Worm (Caenorhabditis elegans): ENCODE data around the gene srg-40.

srg-40 gene

DNA sequence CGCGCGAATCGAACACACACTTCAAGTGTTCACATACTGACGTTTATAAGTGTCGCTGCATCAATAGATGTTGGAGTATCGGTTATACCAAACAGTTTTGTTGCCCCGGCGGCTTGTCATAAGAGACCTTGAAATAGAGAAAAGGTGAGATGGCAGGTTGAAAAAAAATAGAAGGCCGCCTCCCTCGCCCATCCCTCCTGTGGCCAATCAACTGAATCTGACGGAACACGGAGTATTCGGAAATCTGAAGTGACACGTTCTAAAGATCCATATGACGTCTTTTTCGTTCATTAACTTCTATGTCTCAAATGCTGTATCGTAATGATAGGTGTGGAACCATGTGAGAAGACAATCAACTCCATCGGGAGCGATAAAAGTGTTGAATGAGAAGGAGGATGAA lies 35.1 kb upstream of the srg-40 start:
- TF ChIP-seq egl-27 (tag; optimal IDR thresholded peaks at IDR 0.05) (no peak), skn-1 (tag; optimal IDR thresholded peaks at IDR 0.05) (no peak), ZK546.5 (tag; optimal IDR thresholded peaks at IDR 0.05) (no peak), egl-5 (tag; optimal IDR thresholded peaks at IDR 0.05) (no peak), nhr-23 (tag; optimal IDR thresholded peaks at IDR 0.05) (no peak), nfya-1 (tag; optimal IDR thresholded peaks at IDR 0.05; ENCODE audit: insufficient read depth) (no peak), ama-1 (optimal IDR thresholded peaks at IDR 0.05) (no peak), jun-1 (tag; optimal IDR thresholded peaks at IDR 0.05) (no peak), ceh-28 (tag; optimal IDR thresholded peaks at IDR 0.05) (no peak), ceh-16 (tag; optimal IDR thresholded peaks at IDR 0.05) (no peak), ceh-82 (tag; optimal IDR thresholded peaks at IDR 0.05) (no peak), fos-1 (tag; optimal IDR thresholded peaks at IDR 0.05) (no peak), lin-15B (tag; optimal IDR thresholded peaks at IDR 0.05) (no peak), nhr-25 (tag; optimal IDR thresholded peaks at IDR 0.05) (peak; percentile 36), tbx-2 (tag; optimal IDR thresholded peaks at IDR 0.05) (no peak), nhr-43 (tag; optimal IDR thresholded peaks at IDR 0.05; ENCODE audit: poor library complexity, severe bottlenecking) (peak; percentile 14)

- TF ChIP-seq ceh-28 (tag; optimal IDR thresholded peaks at IDR 0.05) (no peak), daf-12 (tag; optimal IDR thresholded peaks at IDR 0.05) (no peak), lin-39 (tag; optimal IDR thresholded peaks at IDR 0.05) (no peak), elt-1 (tag; optimal IDR thresholded peaks at IDR 0.05) (no peak), nfya-1 (tag; optimal IDR thresholded peaks at IDR 0.05; ENCODE audit: insufficient read depth) (no peak), ceh-82 (tag; optimal IDR thresholded peaks at IDR 0.05) (no peak), lin-15B (tag; optimal IDR thresholded peaks at IDR 0.05) (no peak), mdl-1 (tag; optimal IDR thresholded peaks at IDR 0.05) (no peak), lsy-12 (tag; optimal IDR thresholded peaks at IDR 0.05) (no peak), fos-1 (tag; optimal IDR thresholded peaks at IDR 0.05) (no peak), nhr-237 (tag; optimal IDR thresholded peaks at IDR 0.05) (no peak), nhr-25 (tag; optimal IDR thresholded peaks at IDR 0.05) (peak; percentile 50), nhr-43 (tag; optimal IDR thresholded peaks at IDR 0.05; ENCODE audit: poor library complexity, severe bottlenecking) (no peak), nhr-23 (tag; optimal IDR thresholded peaks at IDR 0.05) (peak; percentile 23), mml-1 (tag; optimal IDR thresholded peaks at IDR 0.05) (no peak)
These were observed 33.7 kb upstream of the srg-40 start for ce11 chrV:11198094-11198493.

ce11 chrV:11196631-11197258 lies 32.4 kb upstream of the srg-40 start:
- TF ChIP-seq hmg-11 (tag; optimal IDR thresholded peaks at IDR 0.05) (no peak), tbx-2 (tag; optimal IDR thresholded peaks at IDR 0.05) (no peak), nhr-43 (tag; optimal IDR thresholded peaks at IDR 0.05; ENCODE audit: poor library complexity, severe bottlenecking) (peak; percentile 12), elt-2 (tag; optimal IDR thresholded peaks at IDR 0.05) (no peak), jun-1 (tag; optimal IDR thresholded peaks at IDR 0.05) (no peak), nhr-76 (tag; optimal IDR thresholded peaks at IDR 0.05) (no peak), zag-1 (tag; optimal IDR thresholded peaks at IDR 0.05) (no peak), nhr-25 (tag; optimal IDR thresholded peaks at IDR 0.05) (peak; percentile 56), nhr-23 (tag; optimal IDR thresholded peaks at IDR 0.05) (peak; percentile 22), fkh-10 (GFP tag; optimal IDR thresholded peaks at IDR 0.05) (no peak), snpc-4 (tag; optimal IDR thresholded peaks at IDR 0.05) (no peak)

ce11 chrV:11196109-11196508 lies 31.7 kb upstream of the srg-40 start, which contains the start of gene clc-6:
TSS of gene clc-6 (minus strand) at chrV:11196209.
- TF ChIP-seq ceh-16 (tag; optimal IDR thresholded peaks at IDR 0.05) (no peak), pha-4 (tag; optimal IDR thresholded peaks at IDR 0.05) (no peak), tbx-2 (tag; optimal IDR thresholded peaks at IDR 0.05) (no peak), lsy-12 (tag; optimal IDR thresholded peaks at IDR 0.05) (no peak), egl-5 (tag; optimal IDR thresholded peaks at IDR 0.05) (no peak), elt-1 (tag; optimal IDR thresholded peaks at IDR 0.05) (no peak), nhr-25 (tag; optimal IDR thresholded peaks at IDR 0.05) (no peak), ztf-4 (tag; optimal IDR thresholded peaks at IDR 0.05) (no peak), nhr-77 (tag; optimal IDR thresholded peaks at IDR 0.05) (no peak), skn-1 (tag; optimal IDR thresholded peaks at IDR 0.05) (no peak), sea-2 (GFP tag; optimal IDR thresholded peaks at IDR 0.05) (no peak), fkh-10 (GFP tag; optimal IDR thresholded peaks at IDR 0.05) (no peak), nhr-11 (tag; optimal IDR thresholded peaks at IDR 0.05) (no peak), mdl-1 (tag; optimal IDR thresholded peaks at IDR 0.05) (no peak), nhr-43 (tag; optimal IDR thresholded peaks at IDR 0.05; ENCODE audit: poor library complexity, severe bottlenecking) (no peak)
